Fruit fly (Drosophila melanogaster) whole organism, larva: ENCODE results near the gene CG34178.
A peak's percentile ranks its signal among the peaks of the same experiment; 100 is the strongest.

Source experiments
- noc ChIP-seq: fragments of 200-800 bp; sonication (Bioruptor generic); optimal IDR thresholded peaks from 3 replicates; lab custom pipeline; 2019; ENCODE audit warnings: missing biosample characterization, mild to moderate bottlenecking, missing genetic modification characterization, moderate library complexity

CG34178 gene

dm6 chr2L:4476672-4477273 lies 43.1 kb downstream of the CG34178 start, which contains the start of gene ine:
Gene ine (minus strand): TSS chr2L:4477022.
- peak; percentile 2 for TF ChIP-seq noc (tag; lab: Kevin White, UChicago)

dm6 chr2L:4477978-4478377 lies 44.3 kb downstream of the CG34178 start:
- no peak for TF ChIP-seq noc (tag; lab: Kevin White, UChicago)
